Worm (Caenorhabditis elegans): ENCODE measurements around the gene ani-1.

DNA sequence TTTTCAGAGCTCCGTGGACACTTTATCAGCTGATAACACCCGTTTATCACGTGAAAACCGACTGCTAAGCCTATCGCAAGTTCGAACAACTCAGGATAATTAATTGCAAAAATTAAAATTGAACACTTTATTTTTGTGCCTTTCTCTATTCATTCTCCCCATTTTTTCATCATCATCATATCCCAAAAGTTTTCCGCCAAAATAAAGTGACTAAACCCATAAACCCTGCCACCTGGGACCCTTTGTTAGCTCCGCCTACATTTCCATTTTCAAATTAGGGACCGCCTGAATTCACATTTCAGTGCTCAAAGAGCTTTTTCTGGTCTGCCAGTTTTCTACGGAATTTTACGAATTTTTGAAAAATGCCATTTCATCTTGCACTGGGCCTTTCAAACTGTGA is 31.3 kb upstream of the ani-1 start, which contains the start of gene arrd-16:
- TF ChIP-seq fkh-10 (GFP tag; optimal IDR thresholded peaks at IDR 0.05) = no peak
- TF ChIP-seq ceh-44 (GFP tag; IDR thresholded peaks at IDR 0.05) = no peak
- TF ChIP-seq jun-1 (tag; optimal IDR thresholded peaks at IDR 0.05) = no peak
- no peak for TF ChIP-seq mxl-2 (GFP tag; conservative IDR thresholded peaks at IDR 0.05)
- no peak for TF ChIP-seq ZK546.5 (tag; optimal IDR thresholded peaks at IDR 0.05)
- TF ChIP-seq F10B5.3 (tag; optimal IDR thresholded peaks at IDR 0.05) = no peak
- TF ChIP-seq snpc-4 (tag; optimal IDR thresholded peaks at IDR 0.05) = no peak
- TF ChIP-seq nhr-77 (tag; optimal IDR thresholded peaks at IDR 0.05) = no peak
- no peak for TF ChIP-seq unc-39 (tag; optimal IDR thresholded peaks at IDR 0.05)
- TF ChIP-seq ceh-82 (tag; optimal IDR thresholded peaks at IDR 0.05) = no peak
- TF ChIP-seq nhr-102 (tag; optimal IDR thresholded peaks at IDR 0.05) = no peak
